Worm (Caenorhabditis elegans): Measurements from ENCODE around the gene B0280.17.
A peak's percentile ranks its signal among the peaks of the same experiment; 100 is the strongest.

DNA sequence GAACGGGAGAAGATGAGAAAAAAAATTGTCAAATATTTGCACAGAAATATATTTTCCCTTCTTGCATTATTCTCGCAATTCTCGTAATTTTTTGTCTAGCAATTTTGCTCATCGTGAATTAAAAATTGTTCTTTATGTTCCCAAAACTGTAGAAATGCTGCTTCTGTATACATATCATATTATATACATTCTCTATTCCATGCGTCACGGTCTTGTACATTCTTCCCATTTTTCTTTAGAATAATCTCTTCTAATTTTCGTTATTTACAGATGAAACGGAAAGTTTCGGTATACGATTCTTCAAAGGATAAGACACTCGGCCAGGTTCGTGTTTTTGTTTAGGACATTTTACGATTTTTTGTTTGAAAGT is 31.6 kb upstream of the B0280.17 start, which contains the start of gene acs-4:
- TF ChIP-seq fkh-10 (GFP tag; optimal IDR thresholded peaks at IDR 0.05): no peak
- TF ChIP-seq nhr-237 (tag; optimal IDR thresholded peaks at IDR 0.05): no peak
- TF ChIP-seq ztf-11 (tag; optimal IDR thresholded peaks at IDR 0.05): no peak
- TF ChIP-seq mdl-1 (tag; optimal IDR thresholded peaks at IDR 0.05): no peak
- no peak for TF ChIP-seq hlh-11 (tag; optimal IDR thresholded peaks at IDR 0.05)
- TF ChIP-seq unc-62 (GFP tag; optimal IDR thresholded peaks at IDR 0.05 in 1 of 2): peak in 1 of 2 experiments; percentile 53
- TF ChIP-seq unc-62 (tag; optimal IDR thresholded peaks at IDR 0.05): no peak
- no peak for TF ChIP-seq R02D3.7 (tag; optimal IDR thresholded peaks at IDR 0.05)
- TF ChIP-seq sdz-12 (GFP tag; optimal IDR thresholded peaks at IDR 0.05): no peak
- TF ChIP-seq saeg-2 (GFP tag; IDR thresholded peaks at IDR 0.05): no peak
- TF ChIP-seq ceh-20 (GFP tag; IDR thresholded peaks at IDR 0.05): no peak
